Worm (Caenorhabditis elegans) whole organism, young adult: ENCODE results near the gene srx-18.

Source experiments
- B0336.3 ChIP-seq: fragments of 200-800 bp; sonication (Bioruptor generic); IDR thresholded peaks from 2 replicates; pipeline ENCODE4 v1.3.6; 2022; ENCODE audit warnings: missing genetic modification characterization, missing compliant biosample characterization
- D2030.7 ChIP-seq: fragments of 200-800 bp; sonication (Bioruptor generic); IDR thresholded peaks from 2 replicates; pipeline ENCODE4 v1.3.6; 2022; ENCODE audit warnings: missing genetic modification reagents, missing genetic modification characterization, missing compliant biosample characterization
- F10E7.11 ChIP-seq: sonication (generic microtip); optimal IDR thresholded peaks from 2 replicates; lab custom pipeline; 2017; ENCODE audit warnings: mild to moderate bottlenecking, missing genetic modification characterization, moderate library complexity, missing compliant biosample characterization
- F33H1.4 ChIP-seq: fragments of 200-800 bp; sonication (Bioruptor generic); IDR thresholded peaks from 2 replicates; pipeline ENCODE4 v1.3.6; 2022; ENCODE audit warnings: missing genetic modification reagents, missing genetic modification characterization, missing compliant biosample characterization
- F39B2.1 ChIP-seq: fragments of 200-800 bp; sonication (Bioruptor generic); IDR thresholded peaks from 2 replicates; pipeline ENCODE4 v1.3.6; 2022; ENCODE audit warnings: missing genetic modification reagents, missing genetic modification characterization, missing compliant biosample characterization
- Y79H2A.3 ChIP-seq: fragments of 200-800 bp; sonication (Bioruptor generic); conservative IDR thresholded peaks from 2 replicates; pipeline ENCODE4 v1.3.6; 2022; ENCODE audit warnings: missing genetic modification reagents, missing genetic modification characterization, missing compliant biosample characterization
- Y95B8A.8 ChIP-seq: fragments of 200-800 bp; sonication (Bioruptor generic); IDR thresholded peaks from 2 replicates; pipeline ENCODE4 v1.3.6; 2022; ENCODE audit warnings: missing genetic modification reagents, missing genetic modification characterization, missing compliant biosample characterization
- ama-1 ChIP-seq, 3 experiments: fragments of 150-350 bp in 1 of 3; sonication (generic microtip) in 2 of 3; optimal IDR thresholded peaks; 2 replicates each; lab custom pipeline; 2014 to 2018; ENCODE audit warnings: missing biosample characterization in 2 of 3, missing genetic modification characterization in 2 of 3, missing genetic modification reagents in 2 of 3
- aptf-3 ChIP-seq: fragments of 200-800 bp; sonication (Bioruptor generic); IDR thresholded peaks from 2 replicates; pipeline ENCODE4 v1.3.6; 2022; ENCODE audit warnings: missing genetic modification characterization, missing compliant biosample characterization
- atf-7 ChIP-seq: sonication (generic microtip); optimal IDR thresholded peaks from 2 replicates; lab custom pipeline; 2017; ENCODE audit warnings: mild to moderate bottlenecking, missing genetic modification characterization, missing compliant biosample characterization
- attf-5 ChIP-seq: fragments of 200-800 bp; sonication (Bioruptor generic); optimal IDR thresholded peaks from 2 replicates; lab custom pipeline; 2018; ENCODE audit warnings: mild to moderate bottlenecking, missing genetic modification characterization, missing compliant biosample characterization
- attf-6 ChIP-seq: fragments of 200-800 bp; sonication (Bioruptor generic); IDR thresholded peaks from 2 replicates; pipeline ENCODE4 v1.3.6; 2022; ENCODE audit warnings: missing genetic modification reagents, missing genetic modification characterization, missing compliant biosample characterization
- bed-2 ChIP-seq: fragments of 200-800 bp; sonication (Bioruptor generic); IDR thresholded peaks from 2 replicates; pipeline ENCODE4 v1.3.6; 2022; ENCODE audit warnings: missing genetic modification reagents, missing genetic modification characterization, missing compliant biosample characterization
- ccch-3 ChIP-seq: fragments of 200-800 bp; sonication (Bioruptor generic); optimal IDR thresholded peaks from 2 replicates; lab custom pipeline; 2018; ENCODE audit warnings: mild to moderate bottlenecking, missing genetic modification characterization, missing compliant biosample characterization
- cebp-2 ChIP-seq: fragments of 200-800 bp; sonication (Bioruptor generic); IDR thresholded peaks from 2 replicates; pipeline ENCODE4 v1.3.6; 2022; ENCODE audit warnings: missing genetic modification characterization, missing compliant biosample characterization
- ceh-79 ChIP-seq: sonication (generic microtip); optimal IDR thresholded peaks from 2 replicates; lab custom pipeline; 2017; ENCODE audit warnings: mild to moderate bottlenecking, missing genetic modification characterization, missing compliant biosample characterization
- ceh-91 ChIP-seq: fragments of 200-800 bp; sonication (Bioruptor generic); IDR thresholded peaks from 2 replicates; pipeline ENCODE4 v1.3.6; 2022; ENCODE audit warnings: missing genetic modification reagents, missing genetic modification characterization, missing compliant biosample characterization
- dox-1 ChIP-seq: fragments of 200-800 bp; sonication (Bioruptor generic); IDR thresholded peaks from 2 replicates; pipeline ENCODE4 v1.3.6; 2022; ENCODE audit warnings: missing genetic modification reagents, missing genetic modification characterization, missing compliant biosample characterization
- egrh-3 ChIP-seq: fragments of 200-800 bp; sonication (Bioruptor generic); IDR thresholded peaks from 2 replicates; pipeline ENCODE4 v1.3.6; 2022; ENCODE audit warnings: missing genetic modification reagents, missing genetic modification characterization, missing compliant biosample characterization
- ekl-4 ChIP-seq: fragments of 200-800 bp; sonication (Bioruptor generic); IDR thresholded peaks from 2 replicates; pipeline ENCODE4 v1.3.6; 2022; ENCODE audit warnings: missing genetic modification reagents, missing genetic modification characterization, missing compliant biosample characterization
- ets-4 ChIP-seq: fragments of 200-800 bp; sonication (Bioruptor generic); optimal IDR thresholded peaks from 2 replicates; lab custom pipeline; 2018; ENCODE audit warnings: mild to moderate bottlenecking, missing genetic modification characterization, missing compliant biosample characterization
- fkh-3 ChIP-seq: sonication (generic microtip); optimal IDR thresholded peaks from 2 replicates; lab custom pipeline; 2016; ENCODE audit warnings: mild to moderate bottlenecking, missing genetic modification characterization, missing compliant biosample characterization
- hlh-12 ChIP-seq: sonication (generic microtip); optimal IDR thresholded peaks from 2 replicates; lab custom pipeline; 2016; ENCODE audit warnings: missing genetic modification characterization, missing compliant biosample characterization
- hmg-1.2 ChIP-seq: fragments of 200-800 bp; sonication (Bioruptor generic); IDR thresholded peaks from 2 replicates; pipeline ENCODE4 v1.3.6; 2022; ENCODE audit warnings: missing genetic modification reagents, missing genetic modification characterization, missing compliant biosample characterization
- hsf-1 ChIP-seq: fragments of 200-800 bp; sonication (Bioruptor generic); IDR thresholded peaks from 2 replicates; pipeline ENCODE4 v1.3.6; 2022; ENCODE audit warnings: missing genetic modification reagents, missing genetic modification characterization, missing compliant biosample characterization
- lin-26 ChIP-seq: fragments of 200-800 bp; sonication (Bioruptor generic); IDR thresholded peaks from 2 replicates; pipeline ENCODE4 v1.3.6; 2022; ENCODE audit warnings: missing genetic modification reagents, missing genetic modification characterization, missing compliant biosample characterization
- lin-54 ChIP-seq: fragments of 200-800 bp; sonication (Bioruptor generic); optimal IDR thresholded peaks from 2 replicates; lab custom pipeline; 2018; ENCODE audit warnings: mild to moderate bottlenecking, missing genetic modification characterization, missing compliant biosample characterization
- lsl-1 ChIP-seq: fragments of 200-800 bp; sonication (Bioruptor generic); optimal IDR thresholded peaks from 2 replicates; lab custom pipeline; 2018; ENCODE audit warnings: mild to moderate bottlenecking, missing genetic modification characterization, moderate library complexity, missing compliant biosample characterization
- madf-3 ChIP-seq: fragments of 200-800 bp; sonication (Bioruptor generic); IDR thresholded peaks from 2 replicates; pipeline ENCODE4 v1.3.6; 2022; ENCODE audit warnings: missing genetic modification reagents, missing genetic modification characterization, missing compliant biosample characterization
- mcd-1 ChIP-seq: fragments of 200-800 bp; sonication (Bioruptor generic); IDR thresholded peaks from 2 replicates; pipeline ENCODE4 v1.3.6; 2022; ENCODE audit warnings: missing genetic modification reagents, missing genetic modification characterization, missing compliant biosample characterization
- nfya-2 ChIP-seq: fragments of 200-800 bp; sonication (Bioruptor generic); IDR thresholded peaks from 2 replicates; pipeline ENCODE4 v1.3.6; 2022; ENCODE audit warnings: missing genetic modification reagents, missing genetic modification characterization, missing compliant biosample characterization
- pbrm-1 ChIP-seq: fragments of 200-800 bp; sonication (Bioruptor generic); IDR thresholded peaks from 2 replicates; pipeline ENCODE4 v1.3.6; 2022; ENCODE audit warnings: missing genetic modification reagents, missing genetic modification characterization, missing compliant biosample characterization
- rec-8 ChIP-seq, 2 experiments: sonication (generic microtip); optimal IDR thresholded peaks; 2 replicates each; lab custom pipeline; 2016; ENCODE audit warnings: mild to moderate bottlenecking in 2 of 2, missing genetic modification characterization in 2 of 2, missing genetic modification reagents in 2 of 2, missing genotype in 2 of 2, missing biosample characterization in 1 of 2, missing compliant biosample characterization in 1 of 2, moderate library complexity in 1 of 2
- repo-1 ChIP-seq: sonication (generic microtip); optimal IDR thresholded peaks from 2 replicates; lab custom pipeline; 2017; ENCODE audit warnings: mild to moderate bottlenecking, missing genetic modification characterization, missing compliant biosample characterization
- rpc-1 ChIP-seq, 2 experiments: fragments of 150-350 bp in 1 of 2; sonication (generic microtip) in 1 of 2; optimal IDR thresholded peaks; 2 replicates each; lab custom pipeline; 2014 to 2018; ENCODE audit warnings: missing biosample characterization in 1 of 2, missing genetic modification characterization in 1 of 2, missing genetic modification reagents in 1 of 2, missing genotype in 1 of 2
- sea-2 ChIP-seq: fragments of 200-800 bp; sonication (Bioruptor generic); IDR thresholded peaks from 2 replicates; pipeline ENCODE4 v1.3.6; 2022; ENCODE audit warnings: missing genetic modification characterization, missing compliant biosample characterization
- snpc-3.4 ChIP-seq: sonication (generic microtip); optimal IDR thresholded peaks from 2 replicates; lab custom pipeline; 2017; ENCODE audit warnings: missing genetic modification characterization, mild to moderate bottlenecking, missing compliant biosample characterization, antibody characterized with exemption, moderate library complexity, missing genotype, missing genetic modification reagents
- snpc-4 ChIP-seq, 5 experiments: fragments of 150-350 bp in 1 of 5; sonication (generic microtip) in 4 of 5; optimal IDR thresholded peaks; 2 replicates each; lab custom pipeline; 2014 to 2018; ENCODE audit warnings: missing genetic modification characterization in 5 of 5, missing biosample characterization in 3 of 5, antibody characterized with exemption in 2 of 5, mild to moderate bottlenecking in 2 of 5, missing compliant biosample characterization in 2 of 5, missing genotype in 2 of 5, moderate library complexity in 2 of 5, missing genetic modification reagents in 1 of 5
- sptf-2 ChIP-seq: fragments of 200-800 bp; sonication (Bioruptor generic); optimal IDR thresholded peaks from 2 replicates; lab custom pipeline; 2018; ENCODE audit warnings: mild to moderate bottlenecking, missing genetic modification characterization, missing compliant biosample characterization
- tbp1 ChIP-seq: fragments of 200-800 bp; sonication (Bioruptor generic); optimal IDR thresholded peaks from 2 replicates; lab custom pipeline; 2018; ENCODE audit warnings: mild to moderate bottlenecking, missing genetic modification characterization, missing compliant biosample characterization
- tlf-1 ChIP-seq: fragments of 200-800 bp; sonication (Bioruptor generic); optimal IDR thresholded peaks from 2 replicates; lab custom pipeline; 2018; ENCODE audit warnings: mild to moderate bottlenecking, missing genetic modification characterization, missing compliant biosample characterization
- unc-130 ChIP-seq: sonication (generic microtip); optimal IDR thresholded peaks from 2 replicates; lab custom pipeline; 2016; ENCODE audit warnings: missing genetic modification reagents, missing genetic modification characterization, missing compliant biosample characterization
- ztf-18 ChIP-seq: sonication (generic microtip); optimal IDR thresholded peaks from 2 replicates; lab custom pipeline; 2016; ENCODE audit warnings: missing genotype, mild to moderate bottlenecking, missing genetic modification characterization, missing compliant biosample characterization
- ztf-26 ChIP-seq: sonication (generic microtip); optimal IDR thresholded peaks from 2 replicates; lab custom pipeline; 2017; ENCODE audit warnings: missing genetic modification characterization, missing compliant biosample characterization
- ztf-3 ChIP-seq: fragments of 200-800 bp; sonication (Bioruptor generic); optimal IDR thresholded peaks from 2 replicates; lab custom pipeline; 2018; ENCODE audit warnings: mild to moderate bottlenecking, missing genetic modification characterization, missing compliant biosample characterization
- ztf-6 ChIP-seq: fragments of 200-800 bp; sonication (Bioruptor generic); IDR thresholded peaks from 2 replicates; pipeline ENCODE4 v1.3.6; 2022; ENCODE audit warnings: missing genetic modification reagents, missing genetic modification characterization, missing compliant biosample characterization

srx-18 gene

ce11 chrV:17798789-17799188, at the start of gene srx-18:
TSS of gene srx-18 (minus strand) at chrV:17798889.
- TF ChIP-seq hlh-12 (tag; lab: Kevin White, UChicago) (no peak), ztf-26 (no peak), sea-2 (no peak), unc-130 (GFP tag; lab: Kevin White, UChicago) (no peak), bed-2 (GFP tag; lab: Robert Waterston, UW) (no peak), egrh-3 (GFP tag; lab: Robert Waterston, UW) (no peak), ccch-3 (GFP tag; lab: Kevin White, UChicago) (no peak), ceh-79 (no peak), ets-4 (GFP tag; lab: Kevin White, UChicago) (no peak), Y95B8A.8 (GFP tag; lab: Robert Waterston, UW) (no peak), attf-6 (GFP tag; lab: Robert Waterston, UW) (no peak), fkh-3 (no peak), ztf-3 (GFP tag; lab: Kevin White, UChicago) (no peak), F39B2.1 (GFP tag; lab: Robert Waterston, UW) (no peak), sptf-2 (no peak), nfya-2 (GFP tag; lab: Robert Waterston, UW) (no peak), tlf-1 (no peak), F10E7.11 (tag; lab: Kevin White, UChicago) (no peak), snpc-4 (GFP tag; optimal IDR thresholded peaks at IDR 0.05; lab: Kevin White, UChicago) (no peak), snpc-4 (tag; optimal IDR thresholded peaks at IDR 0.05; lab: Kevin White, UChicago) (no peak), ztf-6 (no peak)

ce11 chrV:17845370-17845967, 46.8 kb upstream of the srx-18 start:
- TF ChIP-seq repo-1 (tag; lab: Kevin White, UChicago) (no peak), Y79H2A.3 (GFP tag; lab: Robert Waterston, UW) (0 out of 2 replicates have a peak, but pooled peaks have one; percentile 25), rec-8 (tag; optimal IDR thresholded peaks at IDR 0.05; lab: Kevin White, UChicago) (no peak), ekl-4 (GFP tag; lab: Robert Waterston, UW) (0 out of 2 replicates have a peak, but pooled peaks have one; percentile 58), aptf-3 (GFP tag; lab: Robert Waterston, UW) (no peak), hmg-1.2 (GFP tag; lab: Robert Waterston, UW) (peak; percentile 30), cebp-2 (GFP tag; lab: Robert Waterston, UW) (0 out of 2 replicates have a peak, but pooled peaks have one; percentile 20), mcd-1 (GFP tag; lab: Robert Waterston, UW) (peak; percentile 58), rpc-1 (optimal IDR thresholded peaks at IDR 0.05; lab: Kevin White, UChicago) (peak; percentile 9), rpc-1 (tag; optimal IDR thresholded peaks at IDR 0.05; lab: Kevin White, UChicago) (peak; percentile 63), D2030.7 (GFP tag; lab: Robert Waterston, UW) (peak; percentile 53; the same call in 1 of the 2 replicates), ets-4 (GFP tag; lab: Kevin White, UChicago) (no peak), hsf-1 (GFP tag; lab: Robert Waterston, UW) (0 out of 2 replicates have a peak, but pooled peaks have one; percentile 44), F39B2.1 (GFP tag; lab: Robert Waterston, UW) (0 out of 2 replicates have a peak, but pooled peaks have one; percentile 25), ceh-79 (no peak), lin-26 (GFP tag; lab: Robert Waterston, UW) (peak; percentile 36; the same call in 1 of the 2 replicates), ama-1 (optimal IDR thresholded peaks at IDR 0.05; lab: Kevin White, UChicago) (no peak), ama-1 (GFP tag; optimal IDR thresholded peaks at IDR 0.05; lab: Kevin White, UChicago) (peak in 1 of 2 experiments; percentile 40), F33H1.4 (peak; percentile 6; the same call in 1 of the 2 replicates), attf-5 (GFP tag; lab: Kevin White, UChicago) (no peak), ztf-18 (tag; lab: Kevin White, UChicago) (no peak), pbrm-1 (GFP tag; lab: Robert Waterston, UW) (0 out of 2 replicates have a peak, but pooled peaks have one; percentile 39), B0336.3 (0 out of 2 replicates have a peak, but pooled peaks have one; percentile 36), lin-54 (GFP tag; lab: Kevin White, UChicago) (peak; percentile 34), snpc-3.4 (tag; lab: Kevin White, UChicago) (peak; percentile 53), madf-3 (GFP tag; lab: Robert Waterston, UW) (peak; percentile 58; the same call in 1 of the 2 replicates), dox-1 (GFP tag; lab: Robert Waterston, UW) (peak; percentile 41; the same call in 1 of the 2 replicates), atf-7 (tag; lab: Kevin White, UChicago) (peak; percentile 68), lsl-1 (GFP tag; lab: Kevin White, UChicago) (peak; percentile 23), ceh-91 (GFP tag; lab: Robert Waterston, UW) (no peak), tbp1 (GFP tag; lab: Kevin White, UChicago) (peak; percentile 27)
